Fruit fly (Drosophila melanogaster) whole organism, embryonic: ENCODE results near the gene MESR3.

ENCODE experiments used
- Abd-B ChIP-seq: fragments of 200-800 bp; sonication (Bioruptor generic); optimal IDR thresholded peaks from 2 replicates; lab custom pipeline; 2018; ENCODE audit warnings: missing biosample characterization, mild to moderate bottlenecking, missing genetic modification characterization, moderate library complexity
- BEAF-32 ChIP-seq: fragments of 200-800 bp; sonication (Bioruptor generic); optimal IDR thresholded peaks from 3 replicates; lab custom pipeline; 2017; ENCODE audit warnings: missing biosample characterization, missing genetic modification characterization, mild to moderate bottlenecking, moderate library complexity, missing genetic modification reagents
- CG7271 ChIP-seq: fragments of 200-800 bp; sonication (Bioruptor generic); optimal IDR thresholded peaks from 2 replicates; lab custom pipeline; 2018; ENCODE audit warnings: missing biosample characterization, mild to moderate bottlenecking, missing genetic modification characterization, moderate library complexity

DNA sequence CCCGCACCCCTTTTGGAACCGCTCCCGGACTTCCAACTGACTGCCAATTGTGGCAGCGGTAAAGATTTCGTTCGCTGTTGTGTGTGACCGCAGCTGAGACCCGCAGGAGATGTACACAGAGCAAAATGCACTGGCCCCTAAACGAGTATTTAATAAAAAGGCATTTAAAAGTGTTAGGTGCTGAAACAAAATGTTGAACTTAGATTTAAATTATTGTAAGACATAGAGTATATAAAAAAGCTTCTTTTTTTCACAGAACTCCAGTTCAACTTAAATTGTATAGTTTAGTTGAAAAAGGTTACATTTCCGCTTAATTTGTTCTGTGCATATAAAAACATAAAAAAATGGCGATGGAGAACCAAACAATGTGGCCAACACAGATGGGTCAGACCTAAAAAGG lies 11.0 kb downstream of the MESR3 start:
- no peak for TF ChIP-seq Abd-B (GFP tag; lab: Kevin White, UChicago)
- no peak for TF ChIP-seq BEAF-32 (GFP tag; lab: Kevin White, UChicago)
- no peak for TF ChIP-seq CG7271 (tag; lab: Kevin White, UChicago)
